Fruit fly (Drosophila melanogaster): ENCODE measurements around the gene CG13482.

The CG13482 gene

dm6 chr3L:14321400-14321799 is 7.7 kb upstream of the CG13482 start:
- TF ChIP-seq Myc (optimal IDR thresholded peaks at IDR 0.05) (no peak), psq (optimal IDR thresholded peaks at IDR 0.05) (no peak), Sin3A (optimal IDR thresholded peaks at IDR 0.05) (no peak), insv (optimal IDR thresholded peaks at IDR 0.05) (no peak), h (optimal IDR thresholded peaks at IDR 0.05) (no peak), ttk (optimal IDR thresholded peaks at IDR 0.05) (no peak)

dm6 chr3L:14321858-14322257 is 7.3 kb upstream of the CG13482 start:
- no peak for TF ChIP-seq Sin3A (optimal IDR thresholded peaks at IDR 0.05)
- TF ChIP-seq h (optimal IDR thresholded peaks at IDR 0.05): no peak
- TF ChIP-seq psq (optimal IDR thresholded peaks at IDR 0.05): no peak
- no peak for TF ChIP-seq ttk (optimal IDR thresholded peaks at IDR 0.05)
- no peak for TF ChIP-seq Myc (optimal IDR thresholded peaks at IDR 0.05)
- TF ChIP-seq insv (optimal IDR thresholded peaks at IDR 0.05): no peak

dm6 chr3L:14322268-14322784 is 6.8 kb upstream of the CG13482 start:
- TF ChIP-seq psq (optimal IDR thresholded peaks at IDR 0.05): no peak
- no peak for TF ChIP-seq insv (optimal IDR thresholded peaks at IDR 0.05)
- TF ChIP-seq Myc (optimal IDR thresholded peaks at IDR 0.05): no peak
- TF ChIP-seq Sin3A (optimal IDR thresholded peaks at IDR 0.05): no peak
- no peak for TF ChIP-seq h (optimal IDR thresholded peaks at IDR 0.05)
- TF ChIP-seq ttk (optimal IDR thresholded peaks at IDR 0.05): no peak

dm6 chr3L:14325285-14325684 is 3.9 kb upstream of the CG13482 start:
- TF ChIP-seq psq (optimal IDR thresholded peaks at IDR 0.05) (no peak), insv (optimal IDR thresholded peaks at IDR 0.05) (no peak), Myc (optimal IDR thresholded peaks at IDR 0.05) (no peak), h (optimal IDR thresholded peaks at IDR 0.05) (no peak), ttk (optimal IDR thresholded peaks at IDR 0.05) (no peak), Sin3A (optimal IDR thresholded peaks at IDR 0.05) (no peak)

- TF ChIP-seq psq (optimal IDR thresholded peaks at IDR 0.05) (no peak), insv (optimal IDR thresholded peaks at IDR 0.05) (no peak), h (optimal IDR thresholded peaks at IDR 0.05) (no peak), ttk (optimal IDR thresholded peaks at IDR 0.05) (no peak), Sin3A (optimal IDR thresholded peaks at IDR 0.05) (no peak), Myc (optimal IDR thresholded peaks at IDR 0.05) (no peak)
Observed at dm6 chr3L:14326267-14326666, 2.9 kb upstream of the CG13482 start.

dm6 chr3L:14328437-14328836 is 709 bp upstream of the CG13482 start:
- TF ChIP-seq psq (optimal IDR thresholded peaks at IDR 0.05) (no peak), insv (optimal IDR thresholded peaks at IDR 0.05) (no peak), ttk (optimal IDR thresholded peaks at IDR 0.05) (no peak)

dm6 chr3L:14332533-14332932 is 3.4 kb downstream of the CG13482 start:
- no peak for TF ChIP-seq ttk (optimal IDR thresholded peaks at IDR 0.05)
- TF ChIP-seq Sin3A (optimal IDR thresholded peaks at IDR 0.05): no peak
- TF ChIP-seq h (optimal IDR thresholded peaks at IDR 0.05): no peak
- TF ChIP-seq psq (optimal IDR thresholded peaks at IDR 0.05): no peak
- no peak for TF ChIP-seq insv (optimal IDR thresholded peaks at IDR 0.05)
- no peak for TF ChIP-seq Myc (optimal IDR thresholded peaks at IDR 0.05)

- no peak for TF ChIP-seq h (optimal IDR thresholded peaks at IDR 0.05)
- no peak for TF ChIP-seq psq (optimal IDR thresholded peaks at IDR 0.05)
- no peak for TF ChIP-seq insv (optimal IDR thresholded peaks at IDR 0.05)
- TF ChIP-seq Myc (optimal IDR thresholded peaks at IDR 0.05): no peak
- no peak for TF ChIP-seq ttk (optimal IDR thresholded peaks at IDR 0.05)
- TF ChIP-seq Sin3A (optimal IDR thresholded peaks at IDR 0.05): no peak
Observed at dm6 chr3L:14335880-14336279, 6.7 kb downstream of the CG13482 start.

- TF ChIP-seq psq (optimal IDR thresholded peaks at IDR 0.05) (no peak), h (optimal IDR thresholded peaks at IDR 0.05) (no peak), insv (optimal IDR thresholded peaks at IDR 0.05) (no peak), Myc (optimal IDR thresholded peaks at IDR 0.05) (no peak), Sin3A (optimal IDR thresholded peaks at IDR 0.05) (no peak)
Observed at dm6 chr3L:14338886-14339285, 9.7 kb downstream of the CG13482 start.

- TF ChIP-seq h (optimal IDR thresholded peaks at IDR 0.05) (no peak), insv (optimal IDR thresholded peaks at IDR 0.05) (no peak), Myc (optimal IDR thresholded peaks at IDR 0.05) (no peak), psq (optimal IDR thresholded peaks at IDR 0.05) (no peak), Sin3A (optimal IDR thresholded peaks at IDR 0.05) (no peak), ttk (optimal IDR thresholded peaks at IDR 0.05) (no peak)
Observed at dm6 chr3L:14343344-14343972, 14.3 kb downstream of the CG13482 start.

- TF ChIP-seq Sin3A (optimal IDR thresholded peaks at IDR 0.05) (no peak), insv (optimal IDR thresholded peaks at IDR 0.05) (no peak), Myc (optimal IDR thresholded peaks at IDR 0.05) (no peak), h (optimal IDR thresholded peaks at IDR 0.05) (no peak), ttk (optimal IDR thresholded peaks at IDR 0.05) (no peak), psq (optimal IDR thresholded peaks at IDR 0.05) (no peak)
Observed at dm6 chr3L:14346546-14346945, 17.4 kb downstream of the CG13482 start.

- no peak for TF ChIP-seq insv (optimal IDR thresholded peaks at IDR 0.05)
- no peak for TF ChIP-seq Myc (optimal IDR thresholded peaks at IDR 0.05)
- no peak for TF ChIP-seq ttk (optimal IDR thresholded peaks at IDR 0.05)
- TF ChIP-seq Sin3A (optimal IDR thresholded peaks at IDR 0.05): no peak
Observed at dm6 chr3L:14350218-14350617, 21.1 kb downstream of the CG13482 start.

- TF ChIP-seq ttk (optimal IDR thresholded peaks at IDR 0.05) (no peak), psq (optimal IDR thresholded peaks at IDR 0.05) (no peak), insv (optimal IDR thresholded peaks at IDR 0.05) (no peak), Myc (optimal IDR thresholded peaks at IDR 0.05) (no peak), Sin3A (optimal IDR thresholded peaks at IDR 0.05) (no peak), h (optimal IDR thresholded peaks at IDR 0.05) (no peak)
Observed at dm6 chr3L:14350814-14351213, 21.7 kb downstream of the CG13482 start.
